Fruit fly (Drosophila melanogaster) whole organism, embryonic: ENCODE data around the gene twf.

Experiments
- ATbp ChIP-seq: fragments of 200-800 bp; sonication (Bioruptor generic); optimal IDR thresholded peaks from 2 replicates; lab custom pipeline; 2017; ENCODE audit warnings: missing biosample characterization, mild to moderate bottlenecking, missing genetic modification characterization, missing genetic modification reagents
- B-H1 ChIP-seq: fragments of 200-800 bp; sonication (Bioruptor generic); IDR thresholded peaks from 3 replicates; pipeline ENCODE4 v1.3.6; 2022; ENCODE audit warnings: missing biosample characterization, missing genetic modification characterization
- CG10462 ChIP-seq: fragments of 200-800 bp; sonication (Bioruptor generic); optimal IDR thresholded peaks from 2 replicates; lab custom pipeline; 2016; ENCODE audit warnings: missing biosample characterization, missing genetic modification characterization
- CG13296 ChIP-seq: fragments of 200-800 bp; sonication (Bioruptor generic); optimal IDR thresholded peaks from 3 replicates; lab custom pipeline; 2018; ENCODE audit warnings: missing biosample characterization, mild to moderate bottlenecking, missing genetic modification characterization
- CG13894 ChIP-seq: fragments of 200-800 bp; sonication (Bioruptor generic); optimal IDR thresholded peaks from 3 replicates; lab custom pipeline; 2018; ENCODE audit warnings: missing biosample characterization, mild to moderate bottlenecking, missing genetic modification characterization, moderate library complexity
- CG17829 ChIP-seq: fragments of 200-800 bp; optimal IDR thresholded peaks from 2 replicates; lab custom pipeline; 2019; ENCODE audit warnings: missing biosample characterization, mild to moderate bottlenecking, missing genetic modification characterization, moderate library complexity
- CG18476 ChIP-seq: fragments of 200-800 bp; sonication (Bioruptor generic); optimal IDR thresholded peaks from 2 replicates; lab custom pipeline; 2016; ENCODE audit warnings: missing biosample characterization, mild to moderate bottlenecking, missing genetic modification characterization
- CG2202 ChIP-seq: fragments of 200-800 bp; sonication (Bioruptor generic); optimal IDR thresholded peaks from 2 replicates; lab custom pipeline; 2018; ENCODE audit warnings: missing biosample characterization, mild to moderate bottlenecking, missing genetic modification characterization
- CG2712 ChIP-seq: fragments of 200-800 bp; optimal IDR thresholded peaks from 3 replicates; lab custom pipeline; 2019; ENCODE audit warnings: missing biosample characterization, mild to moderate bottlenecking, missing genetic modification characterization, moderate library complexity
- CG4854 ChIP-seq: fragments of 200-800 bp; sonication (Bioruptor generic); optimal IDR thresholded peaks from 2 replicates; lab custom pipeline; 2016; ENCODE audit warnings: missing biosample characterization, missing genetic modification characterization, inconsistent platforms
- CG5245 ChIP-seq: fragments of 200-800 bp; sonication (Bioruptor generic); optimal IDR thresholded peaks from 3 replicates; lab custom pipeline; 2016; ENCODE audit warnings: missing biosample characterization, missing genetic modification characterization
- CG6654 ChIP-seq: fragments of 200-800 bp; sonication (Bioruptor generic); optimal IDR thresholded peaks from 2 replicates; lab custom pipeline; 2017; ENCODE audit warnings: missing biosample characterization, mild to moderate bottlenecking, missing genetic modification characterization
- CG6683 ChIP-seq: fragments of 200-800 bp; sonication (Bioruptor generic); optimal IDR thresholded peaks from 2 replicates; lab custom pipeline; 2017; ENCODE audit warnings: missing biosample characterization, mild to moderate bottlenecking, missing genetic modification characterization, missing genetic modification reagents
- CG6791 ChIP-seq: fragments of 200-800 bp; sonication (Bioruptor generic); IDR thresholded peaks from 3 replicates; pipeline ENCODE4 v1.3.6; 2022; ENCODE audit warnings: missing biosample characterization, missing genetic modification characterization; ENCODE audit not compliant: partially characterized antibody
- CG6813 ChIP-seq: fragments of 200-800 bp; sonication (Bioruptor generic); optimal IDR thresholded peaks from 2 replicates; lab custom pipeline; 2017; ENCODE audit warnings: missing biosample characterization, missing genetic modification characterization, mild to moderate bottlenecking, moderate library complexity, missing genetic modification reagents
- CG8290 ChIP-seq, 3 experiments: fragments of 200-800 bp; sonication (Bioruptor generic); optimal IDR thresholded peaks; 2 replicates each; lab custom pipeline; 2016 to 2019; ENCODE audit warnings: missing biosample characterization in 3 of 3, missing genetic modification characterization in 3 of 3, mild to moderate bottlenecking in 2 of 3, moderate library complexity in 1 of 3
- Chrac-16 ChIP-seq: fragments of 200-800 bp; sonication (Bioruptor generic); optimal IDR thresholded peaks from 3 replicates; lab custom pipeline; 2016; ENCODE audit warnings: missing biosample characterization, missing genetic modification characterization
- H15 ChIP-seq: fragments of 200-800 bp; sonication (Bioruptor generic); IDR thresholded peaks from 3 replicates; pipeline ENCODE4 v1.3.6; 2022; ENCODE audit warnings: missing biosample characterization, missing genetic modification characterization
- Hr39 ChIP-seq: fragments of >200 bp; optimal IDR thresholded peaks from 2 replicates; lab custom pipeline; 2017
- Hr78 ChIP-seq, 2 experiments: fragments of 200-800 bp in 1 of 2; fragments of >200 bp in 1 of 2; sonication (Bioruptor generic) in 1 of 2; optimal IDR thresholded peaks; 2 replicates each; lab custom pipeline; 2017 to 2019; ENCODE audit warnings: missing biosample characterization in 2 of 2, missing genetic modification characterization in 2 of 2, mild to moderate bottlenecking in 1 of 2, moderate library complexity in 1 of 2
- Hsf ChIP-seq: fragments of 200-800 bp; sonication (Bioruptor generic); optimal IDR thresholded peaks from 3 replicates; lab custom pipeline; 2016; ENCODE audit warnings: missing biosample characterization, missing genetic modification characterization
- PHDP ChIP-seq: fragments of 200-800 bp; sonication (Bioruptor generic); optimal IDR thresholded peaks from 3 replicates; lab custom pipeline; 2018; ENCODE audit warnings: missing biosample characterization, mild to moderate bottlenecking, missing genetic modification characterization, moderate library complexity
- Sin3A ChIP-seq: fragments of >200 bp; optimal IDR thresholded peaks from 2 replicates; lab custom pipeline; 2018
- Sox102F ChIP-seq: fragments of 200-800 bp; sonication (Bioruptor generic); optimal IDR thresholded peaks from 2 replicates; lab custom pipeline; 2018; ENCODE audit warnings: missing biosample characterization, mild to moderate bottlenecking, missing genetic modification characterization, moderate library complexity
- ap ChIP-seq: fragments of 200-800 bp; sonication (Bioruptor generic); IDR thresholded peaks from 2 replicates; pipeline ENCODE4 v1.3.6; 2022; ENCODE audit warnings: missing biosample characterization, missing genetic modification characterization
- bab2 ChIP-seq: fragments of 200-800 bp; sonication (Bioruptor generic); optimal IDR thresholded peaks from 2 replicates; lab custom pipeline; 2016; ENCODE audit warnings: missing biosample characterization, missing genetic modification characterization
- bcd ChIP-seq: fragments of 200-800 bp; sonication (Bioruptor generic); optimal IDR thresholded peaks from 2 replicates; lab custom pipeline; 2017; ENCODE audit warnings: missing biosample characterization, mild to moderate bottlenecking, missing genetic modification characterization
- bsh ChIP-seq, 2 experiments: fragments of 200-800 bp; sonication (Bioruptor generic); optimal IDR thresholded peaks; 2 replicates each; lab custom pipeline; 2017 to 2018; ENCODE audit warnings: mild to moderate bottlenecking in 2 of 2, missing biosample characterization in 2 of 2, missing genetic modification characterization in 2 of 2, moderate library complexity in 1 of 2
- chm ChIP-seq: fragments of 200-800 bp; sonication (Bioruptor generic); IDR thresholded peaks from 2 replicates; pipeline ENCODE4 v1.3.6; 2022; ENCODE audit warnings: missing biosample characterization, missing genetic modification characterization
- chn ChIP-seq: fragments of 200-800 bp; sonication (Bioruptor generic); optimal IDR thresholded peaks from 2 replicates; lab custom pipeline; 2016; ENCODE audit warnings: missing biosample characterization, missing genetic modification characterization
- croc ChIP-seq: fragments of 200-800 bp; sonication (Bioruptor generic); conservative IDR thresholded peaks from 3 replicates; pipeline ENCODE4 v1.3.6; 2022; ENCODE audit warnings: missing biosample characterization, missing genetic modification characterization
- disco-r ChIP-seq: fragments of 200-800 bp; sonication (Bioruptor generic); optimal IDR thresholded peaks from 2 replicates; lab custom pipeline; 2016; ENCODE audit warnings: missing biosample characterization, missing genetic modification characterization
- dmrt99B ChIP-seq: fragments of 200-800 bp; sonication (Bioruptor generic); optimal IDR thresholded peaks from 2 replicates; lab custom pipeline; 2018; ENCODE audit warnings: missing biosample characterization, mild to moderate bottlenecking, missing genetic modification characterization, moderate library complexity
- dpn ChIP-seq, 2 experiments: fragments of 200-800 bp; sonication (Bioruptor generic); optimal IDR thresholded peaks; 3 replicates each; lab custom pipeline; 2016; ENCODE audit warnings: missing biosample characterization in 2 of 2, missing genetic modification characterization in 2 of 2
- esg ChIP-seq: fragments of 200-800 bp; sonication (Bioruptor generic); conservative IDR thresholded peaks from 2 replicates; pipeline ENCODE4 v1.3.6; 2022; ENCODE audit warnings: missing biosample characterization, missing genetic modification characterization
- eyg ChIP-seq: fragments of 200-800 bp; sonication (Bioruptor generic); optimal IDR thresholded peaks from 3 replicates; lab custom pipeline; 2016; ENCODE audit warnings: missing biosample characterization, missing genetic modification characterization
- ftz-f1 ChIP-seq: fragments of 200-800 bp; sonication (Bioruptor generic); optimal IDR thresholded peaks from 2 replicates; lab custom pipeline; 2016; ENCODE audit warnings: missing biosample characterization, missing genetic modification characterization
- hkb ChIP-seq, 2 experiments: fragments of 200-800 bp in 1 of 2; fragments of >200 bp in 1 of 2; sonication (Bioruptor generic) in 1 of 2; IDR thresholded peaks in 1 of 2; optimal IDR thresholded peaks in 1 of 2; 2 replicates each; pipeline versions ENCODE4 v1.3.6 to Lab custom; 2017 to 2022; ENCODE audit warnings: missing biosample characterization in 1 of 2, missing genetic modification characterization in 1 of 2
- lab ChIP-seq: fragments of 200-800 bp; sonication (Bioruptor generic); optimal IDR thresholded peaks from 3 replicates; lab custom pipeline; 2017; ENCODE audit warnings: missing biosample characterization, missing genetic modification characterization, mild to moderate bottlenecking, moderate library complexity, missing genetic modification reagents
- mam ChIP-seq: fragments of 200-800 bp; sonication (Bioruptor generic); optimal IDR thresholded peaks from 3 replicates; lab custom pipeline; 2016; ENCODE audit warnings: missing biosample characterization, missing genetic modification characterization
- mirr ChIP-seq: fragments of 200-800 bp; sonication (Bioruptor generic); optimal IDR thresholded peaks from 3 replicates; lab custom pipeline; 2018; ENCODE audit warnings: missing biosample characterization, mild to moderate bottlenecking, missing genetic modification characterization
- oc ChIP-seq: fragments of 200-800 bp; sonication (Bioruptor generic); optimal IDR thresholded peaks from 2 replicates; lab custom pipeline; 2018; ENCODE audit warnings: missing biosample characterization, mild to moderate bottlenecking, missing genetic modification characterization, moderate library complexity
- otp ChIP-seq: fragments of 200-800 bp; sonication (Bioruptor generic); IDR thresholded peaks from 3 replicates; pipeline ENCODE4, ENCODE4 v1.3.6; 2022; ENCODE audit warnings: missing biosample characterization, missing genetic modification characterization
- pita ChIP-seq: fragments of 200-800 bp; sonication (Bioruptor generic); optimal IDR thresholded peaks from 2 replicates; lab custom pipeline; 2017; ENCODE audit warnings: missing biosample characterization, mild to moderate bottlenecking, missing genetic modification characterization
- row ChIP-seq: fragments of 200-800 bp; sonication (Bioruptor generic); IDR thresholded peaks from 3 replicates; pipeline ENCODE4 v1.3.6; 2022; ENCODE audit warnings: missing biosample characterization, missing genetic modification characterization
- sc ChIP-seq, 3 experiments: fragments of >200 bp in 2 of 3; fragments of 200-800 bp in 1 of 3; sonication (Bioruptor generic) in 1 of 3; optimal IDR thresholded peaks; 2 replicates in 2 of 3; 3 replicates in 1 of 3; lab custom pipeline; 2017; ENCODE audit warnings: mild to moderate bottlenecking in 1 of 3, missing biosample characterization in 1 of 3, missing genetic modification characterization in 1 of 3, missing genetic modification reagents in 1 of 3
- sens ChIP-seq: fragments of 200-800 bp; sonication (Bioruptor generic); peaks from one replicate; lab custom pipeline; 2016; ENCODE audit warnings: missing biosample characterization, missing genetic modification characterization
- sr ChIP-seq: fragments of 200-800 bp; sonication (Bioruptor generic); IDR thresholded peaks from 3 replicates; pipeline ENCODE4 v1.3.6; 2022; ENCODE audit warnings: missing biosample characterization, missing genetic modification characterization
- tap ChIP-seq: fragments of 200-800 bp; optimal IDR thresholded peaks from 3 replicates; lab custom pipeline; 2019; ENCODE audit warnings: missing biosample characterization, mild to moderate bottlenecking, missing genetic modification characterization, moderate library complexity
- tup ChIP-seq: fragments of 200-800 bp; sonication (Bioruptor generic); optimal IDR thresholded peaks from 2 replicates; lab custom pipeline; 2016; ENCODE audit warnings: missing biosample characterization, mild to moderate bottlenecking, missing genetic modification characterization, moderate library complexity

twf gene

dm6 chr3R:14116088-14116487 is 6.4 kb upstream of the twf start:
- no peak for TF ChIP-seq row (GFP tag; lab: Robert Waterston, UW)
- TF ChIP-seq Sin3A (lab: Kevin White, UChicago), result no peak
- TF ChIP-seq ATbp (GFP tag; lab: Kevin White, UChicago), result peak; percentile 44
- TF ChIP-seq sens (GFP tag; lab: Kevin White, UChicago), result peak; percentile 80
- no peak for TF ChIP-seq CG17829 (tag; lab: Kevin White, UChicago)
- no peak for TF ChIP-seq CG18476
- peak; percentile 36 for TF ChIP-seq tap (tag; lab: Kevin White, UChicago)
- TF ChIP-seq ap, result no peak
- TF ChIP-seq chn (GFP tag; lab: Kevin White, UChicago), result no peak
- TF ChIP-seq Chrac-16 (GFP tag; lab: Kevin White, UChicago), result no peak
- peak; percentile 22 for TF ChIP-seq CG6813 (GFP tag; lab: Kevin White, UChicago)
- no peak for TF ChIP-seq Hsf
- TF ChIP-seq sr (GFP tag; lab: Robert Waterston, UW), result no peak
- TF ChIP-seq PHDP, result no peak
- TF ChIP-seq eyg (GFP tag; lab: Kevin White, UChicago), result no peak
- TF ChIP-seq esg (GFP tag; lab: Robert Waterston, UW), result no peak
- no peak for TF ChIP-seq CG4854 (GFP tag; lab: Kevin White, UChicago)
- TF ChIP-seq Hr78 (GFP tag; optimal IDR thresholded peaks at IDR 0.05; lab: Kevin White, UChicago), result peak in 1 of 2 experiments; percentile 18
- no peak for TF ChIP-seq CG5245
- TF ChIP-seq Sox102F (GFP tag; lab: Kevin White, UChicago), result peak; percentile 24
- no peak for TF ChIP-seq chm (GFP tag; lab: Robert Waterston, UW)
- no peak for TF ChIP-seq mirr (GFP tag; lab: Kevin White, UChicago)
- no peak for TF ChIP-seq ftz-f1 (GFP tag; lab: Kevin White, UChicago)
- no peak for TF ChIP-seq Hr39
- no peak for TF ChIP-seq mam
- no peak for TF ChIP-seq hkb (optimal IDR thresholded peaks at IDR 0.05; lab: Kevin White, UChicago)
- TF ChIP-seq hkb (GFP tag; IDR thresholded peaks at IDR 0.05; lab: Robert Waterston, UW), result 0 out of 2 replicates have a peak, but pooled peaks have one; percentile 18
- no peak for TF ChIP-seq CG13894
- no peak for TF ChIP-seq otp (GFP tag; lab: Robert Waterston, UW)
- TF ChIP-seq CG13296 (GFP tag; lab: Kevin White, UChicago), result no peak
- TF ChIP-seq dpn (GFP tag; optimal IDR thresholded peaks at IDR 0.05; lab: Kevin White, UChicago), result no peak
- peak; percentile 21 for TF ChIP-seq dmrt99B
- no peak for TF ChIP-seq CG6683
- no peak for TF ChIP-seq oc (tag; lab: Kevin White, UChicago)
- TF ChIP-seq CG2712 (tag; lab: Kevin White, UChicago), result no peak
- TF ChIP-seq bsh (GFP tag; optimal IDR thresholded peaks at IDR 0.05; lab: Kevin White, UChicago), result peak in 1 of 2 experiments; percentile 3
- TF ChIP-seq CG10462 (GFP tag; lab: Kevin White, UChicago), result no peak
- no peak for TF ChIP-seq H15 (GFP tag; lab: Robert Waterston, UW)
- TF ChIP-seq lab (GFP tag; lab: Kevin White, UChicago), result peak; percentile 24
- TF ChIP-seq CG6654 (GFP tag; lab: Kevin White, UChicago), result no peak
- TF ChIP-seq tup, result no peak
- no peak for TF ChIP-seq CG8290 (GFP tag; optimal IDR thresholded peaks at IDR 0.05; lab: Kevin White, UChicago)
- TF ChIP-seq CG8290 (tag; optimal IDR thresholded peaks at IDR 0.05; lab: Kevin White, UChicago), result no peak
- TF ChIP-seq CG6791 (GFP tag; lab: Robert Waterston, UW), result no peak
- no peak for TF ChIP-seq croc (GFP tag; lab: Robert Waterston, UW)
- no peak for TF ChIP-seq pita
- TF ChIP-seq B-H1, result no peak
- TF ChIP-seq sc (optimal IDR thresholded peaks at IDR 0.05; lab: Kevin White, UChicago), result no peak
- TF ChIP-seq sc (GFP tag; optimal IDR thresholded peaks at IDR 0.05; lab: Kevin White, UChicago), result no peak
- no peak for TF ChIP-seq CG2202 (tag; lab: Kevin White, UChicago)
- no peak for TF ChIP-seq bcd (GFP tag; lab: Kevin White, UChicago)
- TF ChIP-seq disco-r (GFP tag; lab: Kevin White, UChicago), result no peak
- TF ChIP-seq bab2 (GFP tag; lab: Kevin White, UChicago), result peak; percentile 10
